Fruit fly (Drosophila melanogaster) whole organism, embryonic: ENCODE results near the gene Rab14.
A peak's percentile ranks its signal among the peaks of the same experiment; 100 is the strongest.

Experiments used
- CG10543 ChIP-seq: fragments of 200-800 bp; sonication (Bioruptor generic); optimal IDR thresholded peaks from 3 replicates; lab custom pipeline; 2017; ENCODE audit warnings: missing biosample characterization, mild to moderate bottlenecking, missing genetic modification characterization, moderate library complexity
- CG11085 ChIP-seq: fragments of 200-800 bp; sonication (Bioruptor generic); IDR thresholded peaks from 2 replicates; pipeline ENCODE4 v1.3.6; 2022; ENCODE audit warnings: missing biosample characterization, missing genetic modification characterization
- CG11695 ChIP-seq: fragments of 200-800 bp; sonication (Bioruptor generic); IDR thresholded peaks from 3 replicates; pipeline ENCODE4 v1.3.6; 2022; ENCODE audit warnings: missing biosample characterization, missing genetic modification characterization
- CG11696 ChIP-seq: fragments of 200-800 bp; sonication (Bioruptor generic); IDR thresholded peaks from 2 replicates; pipeline ENCODE4 v1.3.6; 2022; ENCODE audit warnings: missing biosample characterization, missing genetic modification characterization
- CG12299 ChIP-seq: fragments of 200-800 bp; sonication (Bioruptor generic); optimal IDR thresholded peaks from 2 replicates; lab custom pipeline; 2018; ENCODE audit warnings: missing biosample characterization, mild to moderate bottlenecking, missing genetic modification characterization
- CG1792 ChIP-seq: fragments of 200-800 bp; sonication (Bioruptor generic); optimal IDR thresholded peaks from 2 replicates; lab custom pipeline; 2016; ENCODE audit warnings: missing biosample characterization, missing genetic modification characterization
- CG2120 ChIP-seq: fragments of 200-800 bp; sonication (Bioruptor generic); optimal IDR thresholded peaks from 3 replicates; lab custom pipeline; 2016; ENCODE audit warnings: missing biosample characterization, missing genetic modification characterization
- CG2712 ChIP-seq: fragments of 200-800 bp; optimal IDR thresholded peaks from 3 replicates; lab custom pipeline; 2019; ENCODE audit warnings: missing biosample characterization, mild to moderate bottlenecking, missing genetic modification characterization, moderate library complexity
- CG30403 ChIP-seq: fragments of 200-800 bp; sonication (Bioruptor generic); optimal IDR thresholded peaks from 3 replicates; lab custom pipeline; 2016; ENCODE audit warnings: missing biosample characterization, missing genetic modification characterization
- CG31441 ChIP-seq: fragments of 200-800 bp; sonication (Bioruptor generic); IDR thresholded peaks from 2 replicates; pipeline ENCODE4 v1.3.6; 2022; ENCODE audit warnings: missing biosample characterization, missing genetic modification characterization
- CG3726 ChIP-seq: fragments of 200-800 bp; sonication (Bioruptor generic); IDR thresholded peaks from 3 replicates; pipeline ENCODE4, ENCODE4 v1.3.6; 2022; ENCODE audit warnings: missing biosample characterization, missing genetic modification characterization
- CG7372 ChIP-seq: fragments of 200-800 bp; sonication (Bioruptor generic); IDR thresholded peaks from 2 replicates; pipeline ENCODE4 v1.3.6; 2022; ENCODE audit warnings: missing biosample characterization, missing genetic modification characterization
- CG7745 ChIP-seq: fragments of 200-800 bp; sonication (Bioruptor generic); optimal IDR thresholded peaks from 2 replicates; lab custom pipeline; 2018; ENCODE audit warnings: missing biosample characterization, mild to moderate bottlenecking, missing genetic modification characterization, moderate library complexity
- CG7786 ChIP-seq: fragments of 200-800 bp; sonication (Bioruptor generic); optimal IDR thresholded peaks from 2 replicates; lab custom pipeline; 2016; ENCODE audit warnings: missing biosample characterization, missing genetic modification characterization
- CG7839 ChIP-seq: fragments of 200-800 bp; sonication (Bioruptor generic); optimal IDR thresholded peaks from 3 replicates; lab custom pipeline; 2018; ENCODE audit warnings: missing biosample characterization, mild to moderate bottlenecking, missing genetic modification characterization, moderate library complexity
- CG8281 ChIP-seq: fragments of 200-800 bp; sonication (Bioruptor generic); optimal IDR thresholded peaks from 2 replicates; lab custom pipeline; 2018; ENCODE audit warnings: missing biosample characterization, mild to moderate bottlenecking, missing genetic modification characterization, moderate library complexity
- CG9215 ChIP-seq: fragments of 200-800 bp; sonication (Bioruptor generic); IDR thresholded peaks from 2 replicates; pipeline ENCODE4 v1.3.6; 2022; ENCODE audit warnings: missing biosample characterization, missing genetic modification characterization
- CG9609 ChIP-seq: fragments of 200-800 bp; sonication (Bioruptor generic); optimal IDR thresholded peaks from 3 replicates; lab custom pipeline; 2016; ENCODE audit warnings: missing biosample characterization, missing genetic modification characterization
- Dip3 ChIP-seq: fragments of 200-800 bp; sonication (Bioruptor generic); optimal IDR thresholded peaks from 3 replicates; lab custom pipeline; 2016; ENCODE audit warnings: missing biosample characterization, missing genetic modification characterization
- E2f2 ChIP-seq: fragments of 200-800 bp; sonication (Bioruptor generic); IDR thresholded peaks from 2 replicates; pipeline ENCODE4 v1.3.6; 2022; ENCODE audit warnings: missing biosample characterization, missing genetic modification characterization
- Fer3 ChIP-seq: fragments of 200-800 bp; sonication (Bioruptor generic); optimal IDR thresholded peaks from 2 replicates; lab custom pipeline; 2018; ENCODE audit warnings: missing biosample characterization, mild to moderate bottlenecking, missing genetic modification characterization, moderate library complexity
- Gug ChIP-seq: fragments of 200-800 bp; sonication (Bioruptor generic); IDR thresholded peaks from 4 replicates; pipeline ENCODE4 v1.3.6; 2022; ENCODE audit warnings: missing biosample characterization, missing genetic modification characterization
- H15 ChIP-seq: fragments of 200-800 bp; sonication (Bioruptor generic); IDR thresholded peaks from 3 replicates; pipeline ENCODE4 v1.3.6; 2022; ENCODE audit warnings: missing biosample characterization, missing genetic modification characterization
- Hmr ChIP-seq: fragments of 200-800 bp; sonication (Bioruptor generic); optimal IDR thresholded peaks from 3 replicates; lab custom pipeline; 2017; ENCODE audit warnings: mild to moderate bottlenecking, missing biosample characterization, missing genetic modification reagents, missing genetic modification characterization
- MTF-1 ChIP-seq: fragments of 200-800 bp; sonication (Bioruptor generic); optimal IDR thresholded peaks from 2 replicates; lab custom pipeline; 2018; ENCODE audit warnings: missing biosample characterization, mild to moderate bottlenecking, missing genetic modification characterization, borderline replicate concordance
- Max ChIP-seq: fragments of 200-800 bp; sonication (Bioruptor generic); optimal IDR thresholded peaks from 2 replicates; lab custom pipeline; 2016; ENCODE audit warnings: missing biosample characterization, mild to moderate bottlenecking, missing genetic modification characterization
- Mrtf ChIP-seq: fragments of 200-800 bp; sonication (Bioruptor generic); IDR thresholded peaks from 3 replicates; pipeline ENCODE4 v1.3.6; 2022; ENCODE audit warnings: missing biosample characterization, missing genetic modification characterization
- Oaz ChIP-seq: fragments of 200-800 bp; sonication (Bioruptor generic); IDR thresholded peaks from 2 replicates; pipeline ENCODE4 v1.3.6; 2022; ENCODE audit warnings: missing biosample characterization, missing genetic modification characterization
- PHDP ChIP-seq: fragments of 200-800 bp; sonication (Bioruptor generic); optimal IDR thresholded peaks from 3 replicates; lab custom pipeline; 2018; ENCODE audit warnings: missing biosample characterization, mild to moderate bottlenecking, missing genetic modification characterization, moderate library complexity
- Poxn ChIP-seq: fragments of 200-800 bp; sonication (Bioruptor generic); IDR thresholded peaks from 2 replicates; pipeline ENCODE4 v1.3.6; 2022; ENCODE audit warnings: missing biosample characterization, missing genetic modification characterization
- Usf ChIP-seq: fragments of 200-800 bp; sonication (Bioruptor generic); optimal IDR thresholded peaks from 2 replicates; lab custom pipeline; 2017; ENCODE audit warnings: missing genotype, missing biosample characterization, missing genetic modification characterization
- br ChIP-seq: fragments of >200 bp; optimal IDR thresholded peaks from 2 replicates; lab custom pipeline; 2017
- bsh ChIP-seq, 2 experiments: fragments of 200-800 bp; sonication (Bioruptor generic); optimal IDR thresholded peaks; 2 replicates each; lab custom pipeline; 2017 to 2018; ENCODE audit warnings: mild to moderate bottlenecking in 2 of 2, missing biosample characterization in 2 of 2, missing genetic modification characterization in 2 of 2, moderate library complexity in 1 of 2
- chif ChIP-seq, 2 experiments: fragments of 200-800 bp; sonication (Bioruptor generic); optimal IDR thresholded peaks; 3 replicates each; lab custom pipeline; 2016; ENCODE audit warnings: missing biosample characterization in 2 of 2, missing genetic modification characterization in 2 of 2
- ci ChIP-seq: fragments of 200-800 bp; sonication (Bioruptor generic); IDR thresholded peaks from 3 replicates; pipeline ENCODE4 v1.3.6; 2022; ENCODE audit warnings: missing biosample characterization, missing genetic modification characterization
- crp ChIP-seq, 2 experiments: fragments of 200-800 bp; sonication (Bioruptor generic); optimal IDR thresholded peaks; 2 replicates in 1 of 2; 3 replicates in 1 of 2; lab custom pipeline; 2017; ENCODE audit warnings: missing biosample characterization in 2 of 2, missing genetic modification characterization in 2 of 2, mild to moderate bottlenecking in 1 of 2, moderate library complexity in 1 of 2
- cwo ChIP-seq: fragments of 200-800 bp; sonication (Bioruptor generic); optimal IDR thresholded peaks from 3 replicates; lab custom pipeline; 2017; ENCODE audit warnings: missing biosample characterization, missing genetic modification characterization, mild to moderate bottlenecking, moderate library complexity, missing genetic modification reagents
- esg ChIP-seq: fragments of 200-800 bp; sonication (Bioruptor generic); conservative IDR thresholded peaks from 2 replicates; pipeline ENCODE4 v1.3.6; 2022; ENCODE audit warnings: missing biosample characterization, missing genetic modification characterization
- hbn ChIP-seq: fragments of 200-800 bp; sonication (Bioruptor generic); IDR thresholded peaks from 2 replicates; pipeline ENCODE4 v1.3.6; 2022; ENCODE audit warnings: missing biosample characterization, missing genetic modification characterization; ENCODE audit not compliant: partially characterized antibody
- her ChIP-seq: fragments of 200-800 bp; sonication (Bioruptor generic); optimal IDR thresholded peaks from 2 replicates; lab custom pipeline; 2016; ENCODE audit warnings: missing biosample characterization, missing genetic modification characterization
- ind ChIP-seq: fragments of 200-800 bp; sonication (Bioruptor generic); optimal IDR thresholded peaks from 3 replicates; lab custom pipeline; 2016; ENCODE audit warnings: missing biosample characterization, missing genetic modification characterization
- kah ChIP-seq: fragments of 200-800 bp; sonication (Bioruptor generic); optimal IDR thresholded peaks from 2 replicates; lab custom pipeline; 2018; ENCODE audit warnings: missing biosample characterization, mild to moderate bottlenecking, missing genetic modification characterization
- mam ChIP-seq: fragments of 200-800 bp; sonication (Bioruptor generic); optimal IDR thresholded peaks from 3 replicates; lab custom pipeline; 2016; ENCODE audit warnings: missing biosample characterization, missing genetic modification characterization
- pb ChIP-seq: fragments of 200-800 bp; sonication (Bioruptor generic); optimal IDR thresholded peaks from 3 replicates; lab custom pipeline; 2016; ENCODE audit warnings: missing biosample characterization, missing genetic modification characterization
- ro ChIP-seq: fragments of 200-800 bp; sonication (Bioruptor generic); IDR thresholded peaks from 2 replicates; pipeline ENCODE4 v1.3.6; 2022; ENCODE audit warnings: missing biosample characterization, missing genetic modification characterization
- run ChIP-seq: fragments of 200-800 bp; sonication (Bioruptor generic); optimal IDR thresholded peaks from 3 replicates; lab custom pipeline; 2018; ENCODE audit warnings: missing biosample characterization, mild to moderate bottlenecking, missing genetic modification characterization
- tna ChIP-seq: fragments of 200-800 bp; sonication (Bioruptor generic); IDR thresholded peaks from 2 replicates; pipeline ENCODE4 v1.3.6; 2022; ENCODE audit warnings: missing biosample characterization, missing genetic modification characterization; ENCODE audit not compliant: partially characterized antibody
- usp ChIP-seq: fragments of >200 bp; optimal IDR thresholded peaks from 2 replicates; lab custom pipeline; 2017; ENCODE audit warnings: missing biosample characterization, missing genetic modification characterization
- wor ChIP-seq: fragments of 200-800 bp; sonication (Bioruptor generic); IDR thresholded peaks from 2 replicates; pipeline ENCODE4 v1.3.6; 2022; ENCODE audit warnings: missing biosample characterization, missing genetic modification characterization
- yki ChIP-seq: fragments of >200 bp; optimal IDR thresholded peaks from 3 replicates; lab custom pipeline; 2018
- zf30C ChIP-seq: fragments of 200-800 bp; sonication (Bioruptor generic); optimal IDR thresholded peaks from 3 replicates; lab custom pipeline; 2018; ENCODE audit warnings: missing biosample characterization, mild to moderate bottlenecking, missing genetic modification characterization

Rab14 gene

dm6 chr2L:14358780-14359462, 4.0 kb downstream of the Rab14 start, which contains the start of gene Pgant35A (continued):
- peak; percentile 47 for TF ChIP-seq Hmr (GFP tag; lab: Kevin White, UChicago)
- TF ChIP-seq CG2712: peak; percentile 67
- no peak for TF ChIP-seq CG11696 (GFP tag; lab: Robert Waterston, UW)
- TF ChIP-seq Poxn: no peak
- no peak for TF ChIP-seq kah (GFP tag; lab: Kevin White, UChicago)
- no peak for TF ChIP-seq usp (GFP tag; lab: Kevin White, UChicago)
- peak; percentile 16 for TF ChIP-seq Dip3 (GFP tag; lab: Kevin White, UChicago)
- peak; percentile 6 for TF ChIP-seq her (GFP tag; lab: Kevin White, UChicago)
- no peak for TF ChIP-seq CG12299 (tag; lab: Kevin White, UChicago)
- no peak for TF ChIP-seq br (lab: Kevin White, UChicago)
- TF ChIP-seq CG10543 (GFP tag; lab: Kevin White, UChicago): peak; percentile 47
- no peak for TF ChIP-seq H15
- no peak for TF ChIP-seq CG7372 (GFP tag; lab: Robert Waterston, UW)
- TF ChIP-seq wor: no peak
- TF ChIP-seq Gug: no peak
- TF ChIP-seq pb (GFP tag; lab: Kevin White, UChicago): no peak
- peak in 1 of 2 experiments; percentile 55 for TF ChIP-seq bsh (GFP tag; optimal IDR thresholded peaks at IDR 0.05; lab: Kevin White, UChicago)
- no peak for TF ChIP-seq MTF-1 (GFP tag; lab: Kevin White, UChicago)
- no peak for TF ChIP-seq Mrtf
- TF ChIP-seq PHDP (tag; lab: Kevin White, UChicago): peak; percentile 70
- no peak for TF ChIP-seq CG9215 (GFP tag; lab: Robert Waterston, UW)
- no peak for TF ChIP-seq Usf (GFP tag; lab: Kevin White, UChicago)
- TF ChIP-seq Oaz (GFP tag; lab: Robert Waterston, UW): no peak
- peak; percentile 5 for TF ChIP-seq Fer3 (tag; lab: Kevin White, UChicago)
- no peak for TF ChIP-seq CG3726
- TF ChIP-seq cwo: no peak
- TF ChIP-seq CG11695 (GFP tag; lab: Robert Waterston, UW): no peak; the same call in 2 of the 3 replicates
- no peak for TF ChIP-seq esg (GFP tag; lab: Robert Waterston, UW)
- TF ChIP-seq CG31441 (GFP tag; lab: Robert Waterston, UW): peak; percentile 65
- TF ChIP-seq CG7745 (tag; lab: Kevin White, UChicago): peak; percentile 90
- TF ChIP-seq Max (GFP tag; lab: Kevin White, UChicago): no peak
- TF ChIP-seq zf30C (GFP tag; lab: Kevin White, UChicago): no peak
- peak; percentile 22 for TF ChIP-seq E2f2 (GFP tag; lab: Robert Waterston, UW)
- no peak for TF ChIP-seq hbn (GFP tag; lab: Robert Waterston, UW)
- no peak for TF ChIP-seq CG1792
- TF ChIP-seq CG7786: peak; percentile 50
- peak; percentile 52 for TF ChIP-seq CG9609 (GFP tag; lab: Kevin White, UChicago)
- no peak for TF ChIP-seq ro (GFP tag; lab: Robert Waterston, UW)
- no peak for TF ChIP-seq ci (GFP tag; lab: Robert Waterston, UW)
- no peak for TF ChIP-seq ind (GFP tag; lab: Kevin White, UChicago)
- no peak for TF ChIP-seq yki
- no peak for TF ChIP-seq CG11085 (GFP tag; lab: Robert Waterston, UW)
- no peak for TF ChIP-seq tna (GFP tag; lab: Robert Waterston, UW)
- TF ChIP-seq mam (GFP tag; lab: Kevin White, UChicago): peak; percentile 33
- TF ChIP-seq CG2120 (GFP tag; lab: Kevin White, UChicago): peak; percentile 78
- peak; percentile 54 for TF ChIP-seq CG30403
- TF ChIP-seq crp (GFP tag; optimal IDR thresholded peaks at IDR 0.05; lab: Kevin White, UChicago): peak; percentile 45 to 89
- TF ChIP-seq run (tag; lab: Kevin White, UChicago): no peak
- TF ChIP-seq CG8281 (tag; lab: Kevin White, UChicago): no peak
- peak in 1 of 2 experiments; percentile 28 for TF ChIP-seq chif (GFP tag; optimal IDR thresholded peaks at IDR 0.05; lab: Kevin White, UChicago)
- TF ChIP-seq CG7839 (tag; lab: Kevin White, UChicago): peak; percentile 42
